Worm (Caenorhabditis elegans) whole organism, L4/young adult: Measurements from ENCODE around the gene C08F8.6.

Source experiments
- W03F9.2 ChIP-seq: fragments of 150-350 bp; optimal IDR thresholded peaks from 2 replicates; lab custom pipeline; 2014; ENCODE audit warnings: missing biosample characterization, missing genetic modification characterization
- him-1 ChIP-seq: sonication (generic microtip); optimal IDR thresholded peaks from 2 replicates; lab custom pipeline; 2016; ENCODE audit warnings: missing genotype, missing genetic modification reagents, missing genetic modification characterization, missing compliant biosample characterization

- TF ChIP-seq him-1 = no peak
- TF ChIP-seq W03F9.2 (tag; lab: Kevin White, UChicago) = no peak
These were observed 13.9 kb downstream of the C08F8.6 start, which contains the start of gene C08F8.2 for ce11 chrIV:11150844-11151243.
